Fruit fly (Drosophila melanogaster): ENCODE measurements around the gene Spase22-23.
A peak's percentile ranks its signal among the peaks of the same experiment; 100 is the strongest.

Gene Spase22-23

dm6 chr3R:24230423-24231205 is 779 bp upstream of the Spase22-23 start, which contains the start of gene mask (continued):
- peak; percentile 81 for TF ChIP-seq vvl (GFP tag; IDR thresholded peaks at IDR 0.05)
- TF ChIP-seq CG34422 (GFP tag; IDR thresholded peaks at IDR 0.05) = peak; percentile 79
- TF ChIP-seq cwo (GFP tag; optimal IDR thresholded peaks at IDR 0.05) = no peak
- TF ChIP-seq Six4 (GFP tag; optimal IDR thresholded peaks at IDR 0.05) = peak; percentile 52
- TF ChIP-seq Blimp-1 (GFP tag; optimal IDR thresholded peaks at IDR 0.05) = peak; percentile 10
- TF ChIP-seq CG13296 (GFP tag; optimal IDR thresholded peaks at IDR 0.05) = peak; percentile 81
- peak; percentile 75 for TF ChIP-seq CG10654 (GFP tag; optimal IDR thresholded peaks at IDR 0.05)
- 0 out of 2 replicates have a peak, but pooled peaks have one; percentile 25 for TF ChIP-seq Adf1 (GFP tag; IDR thresholded peaks at IDR 0.05)
- TF ChIP-seq gcm (GFP tag; optimal IDR thresholded peaks at IDR 0.05) = peak; percentile 42
- no peak for TF ChIP-seq ftz-f1 (GFP tag; optimal IDR thresholded peaks at IDR 0.05)
- TF ChIP-seq HmgD (GFP tag; optimal IDR thresholded peaks at IDR 0.05) = peak; percentile 74
- TF ChIP-seq onecut (GFP tag; IDR thresholded peaks at IDR 0.05) = peak; percentile 74
- peak; percentile 70 for TF ChIP-seq CG30403 (GFP tag; optimal IDR thresholded peaks at IDR 0.05)
- TF ChIP-seq fd3F (GFP tag; optimal IDR thresholded peaks at IDR 0.05) = peak; percentile 75
- TF ChIP-seq CG16779 (GFP tag; IDR thresholded peaks at IDR 0.05) = no peak
- TF ChIP-seq CG14965 (GFP tag; optimal IDR thresholded peaks at IDR 0.05; ENCODE audit: borderline replicate concordance) = peak; percentile 33
- peak; percentile 1; the same call in 1 of the 2 replicates for TF ChIP-seq ato (GFP tag; IDR thresholded peaks at IDR 0.05; ENCODE audit: partially characterized antibody)
- TF ChIP-seq fd64A (GFP tag; optimal IDR thresholded peaks at IDR 0.05) = peak; percentile 25
- peak; percentile 91 for TF ChIP-seq HLHmδ (GFP tag; optimal IDR thresholded peaks at IDR 0.05)
- peak; percentile 45 for TF ChIP-seq Hr3 (GFP tag; optimal IDR thresholded peaks at IDR 0.05)
- TF ChIP-seq CG2678 (tag; optimal IDR thresholded peaks at IDR 0.05) = peak; percentile 59
- peak; percentile 33; the same call in 1 of the 2 replicates for TF ChIP-seq CG17612 (GFP tag; IDR thresholded peaks at IDR 0.05)
- no peak for TF ChIP-seq HLH4C (GFP tag; IDR thresholded peaks at IDR 0.05; ENCODE audit: partially characterized antibody)
- TF ChIP-seq Dref (GFP tag; IDR thresholded peaks at IDR 0.05) = peak; percentile 58
- TF ChIP-seq cg (GFP tag; optimal IDR thresholded peaks at IDR 0.05) = peak; percentile 52
- peak; percentile 83 for TF ChIP-seq Hey (tag; optimal IDR thresholded peaks at IDR 0.05)
- no peak for TF ChIP-seq knrl (GFP tag; IDR thresholded peaks at IDR 0.05; ENCODE audit: partially characterized antibody)
- no peak for TF ChIP-seq CG11504 (tag; optimal IDR thresholded peaks at IDR 0.05)
- TF ChIP-seq CG4730 (GFP tag; IDR thresholded peaks at IDR 0.05) = 0 out of 2 replicates have a peak, but pooled peaks have one; percentile 7
- no peak for TF ChIP-seq pnt (GFP tag; optimal IDR thresholded peaks at IDR 0.05)
- TF ChIP-seq gsb-n (tag; optimal IDR thresholded peaks at IDR 0.05) = peak; percentile 41
- TF ChIP-seq CG8765 (GFP tag; IDR thresholded peaks at IDR 0.05) = no peak
- TF ChIP-seq wor (GFP tag; IDR thresholded peaks at IDR 0.05) = no peak
- peak; percentile 54 for TF ChIP-seq CG2875 (GFP tag; optimal IDR thresholded peaks at IDR 0.05)
- TF ChIP-seq lov (optimal IDR thresholded peaks at IDR 0.05) = no peak
- TF ChIP-seq lov (GFP tag; IDR thresholded peaks at IDR 0.05) = peak; percentile 91
- peak; percentile 83 for TF ChIP-seq BEAF-32 (GFP tag; optimal IDR thresholded peaks at IDR 0.05)
- TF ChIP-seq CG17186 (GFP tag; optimal IDR thresholded peaks at IDR 0.05) = no peak
- 0 out of 2 replicates have a peak, but pooled peaks have one; percentile 42 for TF ChIP-seq dimm (GFP tag; IDR thresholded peaks at IDR 0.05)
- 0 out of 2 replicates have a peak, but pooled peaks have one; percentile 24 for TF ChIP-seq CG6689 (GFP tag; IDR thresholded peaks at IDR 0.05)
- TF ChIP-seq Elba2 (GFP tag; optimal IDR thresholded peaks at IDR 0.05) = no peak
- TF ChIP-seq Deaf1 (tag; optimal IDR thresholded peaks at IDR 0.05) = peak; percentile 66
- peak; percentile 72 for TF ChIP-seq CG13624 (GFP tag; optimal IDR thresholded peaks at IDR 0.05)
- TF ChIP-seq Mes4 (GFP tag; optimal IDR thresholded peaks at IDR 0.05) = peak; percentile 87
- TF ChIP-seq dysf (GFP tag; IDR thresholded peaks at IDR 0.05) = peak; percentile 65; the same call in 2 of the 3 replicates
- peak; percentile 55 for TF ChIP-seq amos (GFP tag; IDR thresholded peaks at IDR 0.05; ENCODE audit: partially characterized antibody)
- peak in 1 of 3 experiments; percentile 5 for TF ChIP-seq lola (GFP tag; optimal IDR thresholded peaks at IDR 0.05)
- peak; percentile 99 for TF ChIP-seq Ets97D (GFP tag; optimal IDR thresholded peaks at IDR 0.05)
